Worm (Caenorhabditis elegans) whole organism, dauer: Measurements from ENCODE around the gene R10E8.6.
"Not testable (repeated sequence)": the region's sequence is repeated elsewhere in the genome, so short reads cannot be mapped to it uniquely, and the experiment has no call there.

Experiments used
- unc-62 ChIP-seq: sonication (generic microtip); optimal IDR thresholded peaks from 2 replicates; lab custom pipeline; 2017; ENCODE audit warnings: missing biosample characterization, missing genetic modification reagents, missing genetic modification characterization

The R10E8.6 gene

DNA sequence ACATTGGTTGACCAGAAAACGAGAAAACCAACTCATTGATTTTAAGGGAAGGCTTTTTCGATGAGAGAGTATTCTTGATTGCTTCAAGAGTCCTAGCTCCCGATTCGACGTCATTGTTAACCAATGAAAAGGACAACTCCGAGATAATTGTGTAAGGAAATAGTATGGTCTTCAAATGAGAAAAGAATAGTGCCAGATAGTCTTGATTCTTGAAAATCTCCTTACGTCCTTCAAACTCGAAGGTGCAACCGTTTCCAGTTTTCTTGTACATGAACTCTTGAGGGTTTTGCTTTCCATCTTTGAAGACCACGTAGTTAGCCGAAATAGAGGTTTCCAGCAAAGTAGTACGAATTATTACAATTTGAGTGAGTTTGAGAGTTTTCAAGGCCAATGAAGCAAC, 23.0 kb downstream of the R10E8.6 start:
- TF ChIP-seq unc-62 (GFP tag; lab: Kevin White, UChicago): no peak

DNA sequence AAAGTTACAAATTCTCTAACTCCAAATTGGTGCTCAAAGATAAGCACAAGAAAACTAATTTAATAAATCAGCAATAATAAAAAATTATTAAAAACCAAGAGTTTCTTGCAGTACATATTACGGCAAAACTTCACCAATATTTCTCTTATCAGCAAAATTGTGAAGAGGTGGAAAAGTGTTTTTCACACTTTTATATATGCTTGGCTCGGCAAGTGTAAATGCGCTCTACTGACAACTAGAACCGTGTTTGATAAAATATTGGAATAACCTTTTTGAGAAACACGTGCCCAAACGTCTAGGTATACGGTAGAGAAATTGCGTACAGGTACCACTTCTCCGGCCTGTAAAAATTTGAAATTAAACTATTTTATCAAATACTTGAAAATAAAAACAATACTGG, 24.9 kb downstream of the R10E8.6 start, which contains the start of gene R10E8.8:
Gene R10E8.8 (minus strand): TSS at position 343 of the 400 bp plus-strand sequence.
- TF ChIP-seq unc-62 (GFP tag; lab: Kevin White, UChicago): no peak

DNA sequence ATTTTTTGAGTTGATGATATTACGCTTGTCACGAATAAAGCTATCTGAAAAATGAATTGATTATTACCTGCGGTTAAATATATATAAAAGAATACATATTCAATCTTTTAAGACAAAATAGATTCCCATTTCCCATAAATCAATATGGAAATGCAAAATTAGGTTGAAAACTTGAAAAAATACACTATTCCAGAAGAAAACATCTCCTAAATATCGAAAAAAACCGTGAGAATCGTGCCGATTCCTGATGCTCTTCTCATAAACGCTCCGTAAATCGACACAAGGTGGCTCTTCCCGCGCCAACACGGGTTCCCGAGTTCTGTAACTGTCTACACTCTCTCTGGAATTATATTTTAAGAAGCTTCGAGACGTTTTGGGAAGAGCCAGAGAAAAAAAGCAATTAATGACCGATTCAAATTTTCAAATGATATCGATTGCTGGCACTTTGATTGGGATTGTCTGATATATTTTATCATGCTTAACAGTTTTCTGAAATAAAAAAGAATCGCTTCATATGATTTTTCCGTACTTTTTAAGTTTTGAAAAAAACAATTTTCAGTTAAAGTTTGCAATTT, 29.4 kb downstream of the R10E8.6 start, which contains the start of gene R10E8.3:
Gene R10E8.3 (minus strand): TSS at position 51 of the 575 bp plus-strand sequence.
- TF ChIP-seq unc-62 (GFP tag; lab: Kevin White, UChicago): no peak

DNA sequence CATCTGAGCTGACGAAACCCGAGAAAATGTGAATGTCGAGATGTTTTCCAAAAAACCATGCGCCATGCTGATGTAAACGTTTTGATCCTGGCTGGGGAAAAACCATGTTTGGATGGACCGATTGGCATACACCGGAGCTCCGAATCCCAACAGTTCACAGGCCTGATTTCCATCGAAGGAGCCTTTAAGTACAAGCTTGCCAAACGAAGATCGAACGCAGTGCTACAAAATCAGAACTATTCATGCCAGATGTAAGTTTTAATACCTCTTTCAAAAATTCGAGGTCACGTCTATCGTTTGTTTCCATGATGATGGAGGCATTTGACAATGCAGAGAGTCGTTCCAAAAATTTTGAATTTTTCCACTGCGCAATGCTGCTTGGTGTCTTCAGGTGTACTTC, 30.4 kb downstream of the R10E8.6 start:
- no peak for TF ChIP-seq unc-62 (GFP tag; lab: Kevin White, UChicago)

DNA sequence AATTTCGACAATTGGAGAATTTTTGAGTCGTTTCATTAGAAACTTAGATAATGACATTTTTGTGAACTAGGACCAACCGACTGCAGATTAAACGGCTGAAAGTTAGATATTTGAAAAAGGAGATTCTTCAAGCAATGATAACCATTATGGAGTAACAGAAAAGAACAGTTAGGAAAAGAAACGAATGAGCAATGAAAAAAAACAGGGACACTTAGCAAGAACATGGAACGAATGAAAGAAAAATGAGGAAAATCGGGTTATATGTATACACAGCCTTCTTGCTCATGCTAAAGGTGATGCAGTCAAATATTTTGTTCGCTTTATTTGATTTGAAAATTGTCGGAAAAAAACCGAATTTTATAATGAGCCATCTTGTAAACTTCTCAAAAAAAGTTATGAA, 41.8 kb downstream of the R10E8.6 start, which contains the start of gene F16H6.10:
Gene F16H6.10 (minus strand): TSS at position 101 of the 400 bp plus-strand sequence.
- TF ChIP-seq unc-62 (GFP tag; lab: Kevin White, UChicago): no peak

DNA sequence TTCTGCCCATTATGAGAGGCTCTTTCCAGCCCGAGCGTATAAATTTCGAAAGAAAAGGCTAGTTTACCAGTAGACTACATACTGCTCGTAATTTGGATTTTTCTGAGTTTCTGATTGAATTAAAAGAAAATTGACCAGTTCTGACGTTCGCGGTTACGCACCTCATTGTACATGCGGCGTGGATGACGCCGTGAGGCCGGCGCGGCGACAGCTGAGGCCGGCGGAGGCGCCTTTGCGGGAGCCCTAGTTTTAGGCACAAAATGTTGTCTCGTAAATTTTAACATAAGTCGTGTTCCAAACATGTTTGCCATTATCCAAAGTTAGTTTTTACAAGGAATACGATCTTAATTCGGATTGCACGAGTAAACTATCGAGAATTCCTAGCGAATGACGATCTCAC, 49.4 kb downstream of the R10E8.6 start, which contains the start of gene F16H6.9:
Gene F16H6.9 (plus strand): TSS at position 301 of the 400 bp plus-strand sequence.
- TF ChIP-seq unc-62 (GFP tag; lab: Kevin White, UChicago): not testable (repeated sequence)

DNA sequence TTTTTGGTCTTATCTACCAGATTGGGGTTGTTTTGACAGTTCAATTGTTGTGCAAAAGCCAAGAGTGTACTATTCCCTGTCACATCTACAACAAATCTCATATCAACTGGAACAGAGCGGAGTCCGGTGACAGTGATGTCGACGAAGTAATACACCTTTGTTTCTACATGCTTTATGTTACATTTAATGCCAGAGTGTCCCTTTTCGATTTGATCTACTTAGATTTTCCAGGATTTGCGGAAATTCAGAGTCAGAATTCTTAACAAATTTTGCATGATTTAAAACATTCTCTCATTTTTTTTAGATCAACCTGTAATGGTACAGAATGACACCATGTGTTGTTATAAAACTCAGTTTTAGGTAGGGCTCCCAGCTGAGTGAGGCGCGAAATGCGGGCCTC, 50.0 kb downstream of the R10E8.6 start, which contains the start of gene F16H6.8:
Gene F16H6.8 (minus strand): TSS at position 101 of the 400 bp plus-strand sequence.
- not testable (repeated sequence) for TF ChIP-seq unc-62 (GFP tag; lab: Kevin White, UChicago)

DNA sequence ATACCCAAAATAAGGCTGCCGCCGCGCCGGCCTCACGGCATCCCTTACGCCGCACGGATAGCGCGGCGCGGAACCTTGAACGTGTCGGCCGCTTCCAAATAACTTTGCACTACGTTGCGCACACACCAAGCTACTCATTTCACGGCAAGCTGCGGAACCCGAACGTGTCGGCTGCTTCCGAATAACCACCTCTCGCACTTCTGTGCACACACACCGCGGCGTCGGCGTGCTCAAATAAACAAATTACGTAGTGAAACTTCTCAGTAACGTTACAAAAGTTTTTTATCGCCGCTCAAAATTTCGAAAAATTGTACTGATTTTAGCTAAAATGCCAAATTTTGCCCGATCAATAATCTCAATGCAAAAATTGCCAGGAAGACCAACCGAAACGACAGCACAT, 53.3 kb downstream of the R10E8.6 start:
- no peak for TF ChIP-seq unc-62 (GFP tag; lab: Kevin White, UChicago)
